Worm (Caenorhabditis elegans) whole organism, L4 larva: ENCODE data around the gene C08F8.15.
A peak's percentile ranks its signal among the peaks of the same experiment; 100 is the strongest.

Source experiments
- D1046.2 ChIP-seq: fragments of 200-800 bp; sonication (Bioruptor generic); IDR thresholded peaks from 2 replicates; pipeline ENCODE4 v1.3.6; 2022; ENCODE audit warnings: missing genetic modification characterization, missing compliant biosample characterization
- F26F4.8 ChIP-seq: fragments of 200-800 bp; sonication (Bioruptor generic); conservative IDR thresholded peaks from 2 replicates; pipeline ENCODE4 v1.3.6; 2022; ENCODE audit warnings: missing genetic modification characterization, missing compliant biosample characterization
- F37D6.2 ChIP-seq: sonication (generic microtip); optimal IDR thresholded peaks from 2 replicates; lab custom pipeline; 2016; ENCODE audit warnings: mild to moderate bottlenecking, missing genetic modification characterization, missing compliant biosample characterization
- F49E8.2 ChIP-seq: sonication (generic microtip); optimal IDR thresholded peaks from 2 replicates; lab custom pipeline; 2016; ENCODE audit warnings: missing compliant biosample characterization, mild to moderate bottlenecking, missing genetic modification characterization, borderline replicate concordance
- Y48G9A.11 ChIP-seq: fragments of 200-800 bp; sonication (Bioruptor generic); IDR thresholded peaks from 2 replicates; pipeline ENCODE4 v1.3.6; 2022; ENCODE audit warnings: missing genetic modification reagents, missing genetic modification characterization, missing compliant biosample characterization
- Y5F2A.4 ChIP-seq: fragments of 200-800 bp; sonication (Bioruptor generic); optimal IDR thresholded peaks from 2 replicates; lab custom pipeline; 2018; ENCODE audit warnings: mild to moderate bottlenecking, missing genetic modification characterization, missing compliant biosample characterization
- Y75B8A.6 ChIP-seq: fragments of 200-800 bp; sonication (Bioruptor generic); IDR thresholded peaks from 2 replicates; pipeline ENCODE4 v1.3.6; 2022; ENCODE audit warnings: missing genetic modification reagents, missing genetic modification characterization, missing compliant biosample characterization
- ZK337.2 ChIP-seq: fragments of 200-800 bp; sonication (Bioruptor generic); IDR thresholded peaks from 2 replicates; pipeline ENCODE4 v1.3.6; 2022; ENCODE audit warnings: missing genetic modification reagents, missing genetic modification characterization, missing compliant biosample characterization
- ZK546.5 ChIP-seq, 2 experiments: sonication (generic microtip); optimal IDR thresholded peaks; 2 replicates each; lab custom pipeline; 2017; ENCODE audit warnings: missing biosample characterization in 2 of 2, missing genetic modification characterization in 2 of 2
- ama-1 ChIP-seq: fragments of 150-350 bp; optimal IDR thresholded peaks from 2 replicates; lab custom pipeline; 2014; ENCODE audit warnings: inconsistent platforms, mixed read lengths
- arid-1 ChIP-seq: fragments of 200-800 bp; sonication (Bioruptor generic); conservative IDR thresholded peaks from 2 replicates; pipeline ENCODE4 v1.3.6; 2022; ENCODE audit warnings: missing genetic modification reagents, missing genetic modification characterization, missing compliant biosample characterization
- ceh-44 ChIP-seq: fragments of 200-800 bp; sonication (Bioruptor generic); IDR thresholded peaks from 2 replicates; pipeline ENCODE4 v1.3.6; 2022; ENCODE audit warnings: missing genetic modification reagents, missing genetic modification characterization, missing compliant biosample characterization
- ctbp-1 ChIP-seq: fragments of 200-800 bp; sonication (Bioruptor generic); IDR thresholded peaks from 2 replicates; pipeline ENCODE4 v1.3.6; 2022; ENCODE audit warnings: missing genetic modification reagents, missing genetic modification characterization, missing compliant biosample characterization
- daf-12 ChIP-seq: fragments of 150-350 bp; optimal IDR thresholded peaks from 2 replicates; lab custom pipeline; 2014; ENCODE audit warnings: missing biosample characterization, missing genetic modification reagents, missing genetic modification characterization
- daf-8 ChIP-seq: fragments of 200-800 bp; sonication (Bioruptor generic); IDR thresholded peaks from 2 replicates; pipeline ENCODE4 v1.3.6; 2022; ENCODE audit warnings: missing genetic modification characterization, missing compliant biosample characterization
- dpl-1 ChIP-seq: fragments of 150-350 bp; optimal IDR thresholded peaks from 2 replicates; lab custom pipeline; 2014; ENCODE audit warnings: missing biosample characterization, missing genetic modification reagents, missing genetic modification characterization
- dve-1 ChIP-seq: sonication (generic microtip); optimal IDR thresholded peaks from 2 replicates; lab custom pipeline; 2017; ENCODE audit warnings: antibody characterized with exemption, mild to moderate bottlenecking, missing genetic modification characterization, missing compliant biosample characterization; ENCODE audit not compliant: insufficient read depth
- fkh-10 ChIP-seq: fragments of 150-350 bp; optimal IDR thresholded peaks from 2 replicates; lab custom pipeline; 2014; ENCODE audit warnings: missing biosample characterization, missing genetic modification reagents, missing genetic modification characterization
- hif-1 ChIP-seq, 2 experiments: sonication (generic microtip); optimal IDR thresholded peaks; 2 replicates each; lab custom pipeline; 2016 to 2017; ENCODE audit warnings: missing compliant biosample characterization in 2 of 2, missing genetic modification characterization in 2 of 2, missing genetic modification reagents in 2 of 2, missing genotype in 2 of 2, mild to moderate bottlenecking in 1 of 2
- hlh-11 ChIP-seq: fragments of 200-800 bp; sonication (Bioruptor generic); optimal IDR thresholded peaks from 2 replicates; lab custom pipeline; 2018; ENCODE audit warnings: mild to moderate bottlenecking, missing genetic modification characterization, missing compliant biosample characterization
- hmg-1.1 ChIP-seq: fragments of 200-800 bp; sonication (Bioruptor generic); IDR thresholded peaks from 2 replicates; pipeline ENCODE4 v1.3.6; 2022; ENCODE audit warnings: missing genetic modification reagents, missing genetic modification characterization, missing compliant biosample characterization
- lin-13 ChIP-seq: fragments of 150-350 bp; optimal IDR thresholded peaks from 2 replicates; lab custom pipeline; 2014; ENCODE audit warnings: missing biosample characterization, missing genetic modification reagents, missing genetic modification characterization
- lin-15B ChIP-seq: fragments of 150-350 bp; sonication (generic microtip); optimal IDR thresholded peaks from 3 replicates; lab custom pipeline; 2014; ENCODE audit warnings: missing biosample characterization, missing genetic modification characterization
- lin-38 ChIP-seq: fragments of 200-800 bp; sonication (Bioruptor generic); IDR thresholded peaks from 2 replicates; pipeline ENCODE4 v1.3.6; 2022; ENCODE audit warnings: missing genetic modification reagents, missing genetic modification characterization, missing compliant biosample characterization
- lin-39 ChIP-seq: fragments of 150-350 bp; optimal IDR thresholded peaks from 2 replicates; lab custom pipeline; 2014; ENCODE audit warnings: missing biosample characterization, missing genetic modification reagents, missing genetic modification characterization
- madf-9 ChIP-seq: fragments of 200-800 bp; sonication (Bioruptor generic); conservative IDR thresholded peaks from 2 replicates; pipeline ENCODE4 v1.3.6; 2022; ENCODE audit warnings: missing genetic modification reagents, missing genetic modification characterization, missing compliant biosample characterization
- mep-1 ChIP-seq: fragments of 150-350 bp; sonication (generic microtip); optimal IDR thresholded peaks from 3 replicates; lab custom pipeline; 2014; ENCODE audit warnings: missing biosample characterization, missing genetic modification characterization
- mes-2 ChIP-seq: sonication (generic microtip); optimal IDR thresholded peaks from 2 replicates; lab custom pipeline; 2016; ENCODE audit warnings: missing genotype, mild to moderate bottlenecking, missing genetic modification characterization, missing compliant biosample characterization; ENCODE audit not compliant: poor library complexity, severe bottlenecking
- mxl-2 ChIP-seq: fragments of 200-800 bp; sonication (Bioruptor generic); conservative IDR thresholded peaks from 2 replicates; pipeline ENCODE4 v1.3.6; 2022; ENCODE audit warnings: missing genetic modification reagents, missing genetic modification characterization, missing compliant biosample characterization
- nhr-10 ChIP-seq: fragments of 150-350 bp; optimal IDR thresholded peaks from 2 replicates; lab custom pipeline; 2014; ENCODE audit warnings: missing biosample characterization, missing genetic modification characterization
- nhr-102 ChIP-seq: sonication (generic microtip); optimal IDR thresholded peaks from 2 replicates; lab custom pipeline; 2016; ENCODE audit warnings: mild to moderate bottlenecking, missing genetic modification characterization, moderate library complexity, missing compliant biosample characterization
- nhr-237 ChIP-seq: sonication (generic microtip); optimal IDR thresholded peaks from 2 replicates; lab custom pipeline; 2017; ENCODE audit warnings: missing biosample characterization, missing genetic modification characterization
- nhr-41 ChIP-seq: fragments of 200-800 bp; sonication (Bioruptor generic); IDR thresholded peaks from 2 replicates; pipeline ENCODE4 v1.3.6; 2022; ENCODE audit warnings: missing genetic modification reagents, missing genetic modification characterization, missing compliant biosample characterization
- nhr-42 ChIP-seq: fragments of 200-800 bp; sonication (Bioruptor generic); IDR thresholded peaks from 2 replicates; pipeline ENCODE4 v1.3.6; 2022; ENCODE audit warnings: missing genetic modification characterization, missing compliant biosample characterization
- nhr-48 ChIP-seq: sonication (generic microtip); optimal IDR thresholded peaks from 2 replicates; lab custom pipeline; 2016; ENCODE audit warnings: mild to moderate bottlenecking, missing genetic modification characterization, missing compliant biosample characterization
- snpc-1.2 ChIP-seq: fragments of 200-800 bp; sonication (Bioruptor generic); IDR thresholded peaks from 2 replicates; pipeline ENCODE4 v1.3.6; 2022; ENCODE audit warnings: missing genetic modification reagents, missing genetic modification characterization, missing compliant biosample characterization
- vab-7 ChIP-seq: fragments of 200-800 bp; sonication (Bioruptor generic); IDR thresholded peaks from 2 replicates; pipeline ENCODE4 v1.3.6; 2022; ENCODE audit warnings: missing genetic modification reagents, missing genetic modification characterization, missing compliant biosample characterization
- zfp-3 ChIP-seq: fragments of 200-800 bp; sonication (Bioruptor generic); conservative IDR thresholded peaks from 2 replicates; pipeline ENCODE4 v1.3.6; 2022; ENCODE audit warnings: missing genetic modification reagents, missing genetic modification characterization, missing compliant biosample characterization
- ztf-7 ChIP-seq: fragments of 150-350 bp; optimal IDR thresholded peaks from 2 replicates; lab custom pipeline; 2014; ENCODE audit warnings: missing biosample characterization, missing genetic modification characterization

C08F8.15 gene

ce11 chrIV:11142314-11143227 is 18.0 kb downstream of the C08F8.15 start, which contains the start of gene skih-2 (continued):
- peak; percentile 21; the same call in 1 of the 2 replicates for TF ChIP-seq snpc-1.2 (GFP tag; lab: Robert Waterston, UW)
- no peak for TF ChIP-seq F37D6.2 (tag; lab: Kevin White, UChicago)
- TF ChIP-seq nhr-102 (tag; lab: Kevin White, UChicago) = no peak
- no peak for TF ChIP-seq hlh-11
- TF ChIP-seq dpl-1 (GFP tag; lab: Kevin White, UChicago) = peak; percentile 93
- no peak for TF ChIP-seq vab-7 (GFP tag; lab: Robert Waterston, UW)
- TF ChIP-seq ceh-44 (GFP tag; lab: Robert Waterston, UW) = no peak
- TF ChIP-seq D1046.2 = no peak
- TF ChIP-seq mep-1 (tag; lab: Kevin White, UChicago) = no peak
- no peak for TF ChIP-seq nhr-10
- no peak for TF ChIP-seq daf-8 (GFP tag; lab: Robert Waterston, UW)
- peak; percentile 8 for TF ChIP-seq fkh-10 (GFP tag; lab: Kevin White, UChicago)
- no peak for TF ChIP-seq zfp-3 (GFP tag; lab: Robert Waterston, UW)
- peak in 1 of 2 experiments; percentile 9 for TF ChIP-seq ZK546.5 (tag; optimal IDR thresholded peaks at IDR 0.05; lab: Kevin White, UChicago)
- TF ChIP-seq Y75B8A.6 = no peak
- TF ChIP-seq hmg-1.1 = no peak
- TF ChIP-seq hif-1 (tag; optimal IDR thresholded peaks at IDR 0.05; lab: Kevin White, UChicago) = no peak
- TF ChIP-seq F26F4.8 (GFP tag; lab: Robert Waterston, UW) = no peak
- TF ChIP-seq nhr-48 (tag; lab: Kevin White, UChicago) = no peak
- TF ChIP-seq mxl-2 (GFP tag; lab: Robert Waterston, UW) = no peak
- TF ChIP-seq lin-39 (tag; lab: Kevin White, UChicago) = no peak
- TF ChIP-seq lin-38 (GFP tag; lab: Robert Waterston, UW) = peak; percentile 40
- no peak for TF ChIP-seq Y48G9A.11 (GFP tag; lab: Robert Waterston, UW)
- no peak for TF ChIP-seq dve-1 (tag; lab: Kevin White, UChicago)
- no peak for TF ChIP-seq ZK337.2
- TF ChIP-seq Y5F2A.4 (GFP tag; lab: Kevin White, UChicago) = no peak
- TF ChIP-seq daf-12 (tag; lab: Kevin White, UChicago) = no peak
- TF ChIP-seq arid-1 = no peak
- no peak for TF ChIP-seq nhr-41 (GFP tag; lab: Robert Waterston, UW)
- no peak for TF ChIP-seq lin-13 (GFP tag; lab: Kevin White, UChicago)
- no peak for TF ChIP-seq nhr-42 (GFP tag; lab: Robert Waterston, UW)
- no peak for TF ChIP-seq madf-9 (GFP tag; lab: Robert Waterston, UW)
- no peak for TF ChIP-seq mes-2
- no peak for TF ChIP-seq lin-15B
- TF ChIP-seq ama-1 (lab: Kevin White, UChicago) = no peak
- no peak for TF ChIP-seq nhr-237 (tag; lab: Kevin White, UChicago)
- TF ChIP-seq F49E8.2 (tag; lab: Kevin White, UChicago) = peak; percentile 64
- TF ChIP-seq, all 104 proteins: peak for 14

ce11 chrIV:11131268-11131667 is 29.3 kb downstream of the C08F8.15 start, which contains the start of gene ard-1:
Gene ard-1 (plus strand): TSS chrIV:11131279.
- TF ChIP-seq ztf-7 (tag; lab: Kevin White, UChicago) = no peak
- peak; percentile 10; the same call in 1 of the 2 replicates for TF ChIP-seq ctbp-1 (GFP tag; lab: Robert Waterston, UW)
